Fruit fly (Drosophila melanogaster) whole organism, prepupa: ENCODE results near the gene RpS19a.

Source experiments
- Blimp-1 ChIP-seq: fragments of 200-800 bp; sonication (Bioruptor generic); optimal IDR thresholded peaks from 3 replicates; lab custom pipeline; 2017; ENCODE audit warnings: missing biosample characterization, missing genetic modification characterization, mild to moderate bottlenecking, moderate library complexity, missing genetic modification reagents
- CG10631 ChIP-seq: fragments of 200-800 bp; sonication (Bioruptor generic); optimal IDR thresholded peaks from 2 replicates; lab custom pipeline; 2016; ENCODE audit warnings: missing biosample characterization, missing genetic modification characterization
- CG10669 ChIP-seq: fragments of 200-800 bp; sonication (Bioruptor generic); optimal IDR thresholded peaks from 3 replicates; lab custom pipeline; 2018; ENCODE audit warnings: missing biosample characterization, mild to moderate bottlenecking, missing genetic modification characterization, moderate library complexity
- CG11294 ChIP-seq: fragments of 200-800 bp; sonication (Bioruptor generic); IDR thresholded peaks from 2 replicates; pipeline ENCODE4 v1.3.6; 2022; ENCODE audit warnings: missing biosample characterization, missing genetic modification characterization
- CG11902 ChIP-seq: fragments of 200-800 bp; sonication (Bioruptor generic); optimal IDR thresholded peaks from 3 replicates; lab custom pipeline; 2016; ENCODE audit warnings: missing biosample characterization, missing genetic modification characterization
- CG15336 ChIP-seq: fragments of 200-800 bp; sonication (Bioruptor generic); IDR thresholded peaks from 2 replicates; pipeline ENCODE4 v1.3.6; 2022; ENCODE audit warnings: missing biosample characterization, missing genetic modification characterization
- CG16779 ChIP-seq: fragments of 200-800 bp; sonication (Bioruptor generic); optimal IDR thresholded peaks from 3 replicates; lab custom pipeline; 2017; ENCODE audit warnings: missing biosample characterization, mild to moderate bottlenecking, missing genetic modification characterization
- CG3032 ChIP-seq: fragments of 200-800 bp; optimal IDR thresholded peaks from 2 replicates; lab custom pipeline; 2019; ENCODE audit warnings: missing biosample characterization, mild to moderate bottlenecking, missing genetic modification characterization, moderate library complexity
- CG31627 ChIP-seq: fragments of 200-800 bp; sonication (Bioruptor generic); optimal IDR thresholded peaks from 3 replicates; lab custom pipeline; 2016; ENCODE audit warnings: missing biosample characterization, missing genetic modification characterization
- CG32006 ChIP-seq: fragments of 200-800 bp; sonication (Bioruptor generic); optimal IDR thresholded peaks from 3 replicates; lab custom pipeline; 2017; ENCODE audit warnings: missing biosample characterization, mild to moderate bottlenecking, missing genetic modification characterization
- CG6163 ChIP-seq: fragments of 200-800 bp; sonication (Bioruptor generic); IDR thresholded peaks from 3 replicates; pipeline ENCODE4 v1.3.6; 2022; ENCODE audit warnings: missing biosample characterization, missing genetic modification characterization
- CG6792 ChIP-seq: fragments of 200-800 bp; sonication (Bioruptor generic); optimal IDR thresholded peaks from 3 replicates; lab custom pipeline; 2016; ENCODE audit warnings: missing biosample characterization, missing genetic modification characterization
- CG6808 ChIP-seq: fragments of 200-800 bp; sonication (Bioruptor generic); optimal IDR thresholded peaks from 3 replicates; lab custom pipeline; 2017; ENCODE audit warnings: missing biosample characterization, missing genetic modification characterization, mild to moderate bottlenecking, moderate library complexity, missing genetic modification reagents
- CG6854 ChIP-seq: fragments of 200-800 bp; sonication (Bioruptor generic); optimal IDR thresholded peaks from 2 replicates; lab custom pipeline; 2017; ENCODE audit warnings: missing biosample characterization, mild to moderate bottlenecking, missing genetic modification characterization
- CG8119 ChIP-seq: fragments of 200-800 bp; sonication (Bioruptor generic); IDR thresholded peaks from 3 replicates; pipeline ENCODE4 v1.3.6; 2022; ENCODE audit warnings: missing biosample characterization, missing genetic modification characterization
- CG8319 ChIP-seq: fragments of 200-800 bp; sonication (Bioruptor generic); optimal IDR thresholded peaks from 3 replicates; lab custom pipeline; 2016; ENCODE audit warnings: missing biosample characterization, missing genetic modification characterization
- CG9139 ChIP-seq: fragments of 200-800 bp; sonication (Bioruptor generic); optimal IDR thresholded peaks from 3 replicates; lab custom pipeline; 2017; ENCODE audit warnings: missing biosample characterization, mild to moderate bottlenecking, missing genetic modification characterization
- Eip75B ChIP-seq: fragments of 200-800 bp; sonication (Bioruptor generic); optimal IDR thresholded peaks from 3 replicates; lab custom pipeline; 2016; ENCODE audit warnings: missing biosample characterization, missing genetic modification characterization
- Eip78C ChIP-seq: fragments of 200-800 bp; sonication (Bioruptor generic); peaks from one replicate; lab custom pipeline; 2016; ENCODE audit warnings: missing biosample characterization, missing genetic modification characterization
- Eip93F ChIP-seq: fragments of 200-800 bp; sonication (Bioruptor generic); optimal IDR thresholded peaks from 2 replicates; lab custom pipeline; 2016; ENCODE audit warnings: missing biosample characterization, mild to moderate bottlenecking, missing genetic modification characterization
- Ets21C ChIP-seq: fragments of 200-800 bp; sonication (Bioruptor generic); optimal IDR thresholded peaks from 3 replicates; lab custom pipeline; 2016; ENCODE audit warnings: missing biosample characterization, missing genetic modification characterization
- Ets96B ChIP-seq: fragments of 200-800 bp; optimal IDR thresholded peaks from 2 replicates; lab custom pipeline; 2019; ENCODE audit warnings: missing biosample characterization, mild to moderate bottlenecking, missing genetic modification characterization, moderate library complexity
- Hr38 ChIP-seq: sonication (Bioruptor generic); optimal IDR thresholded peaks from 2 replicates; lab custom pipeline; 2016; ENCODE audit warnings: missing biosample characterization, missing genetic modification characterization
- Hr4 ChIP-seq: fragments of 200-800 bp; sonication (Bioruptor generic); optimal IDR thresholded peaks from 3 replicates; lab custom pipeline; 2016; ENCODE audit warnings: missing biosample characterization, missing genetic modification characterization
- Lpt ChIP-seq: fragments of 200-800 bp; sonication (Bioruptor generic); optimal IDR thresholded peaks from 3 replicates; lab custom pipeline; 2016; ENCODE audit warnings: missing biosample characterization, missing genetic modification characterization
- Met ChIP-seq: fragments of 200-800 bp; sonication (Bioruptor generic); optimal IDR thresholded peaks from 3 replicates; lab custom pipeline; 2016; ENCODE audit warnings: missing biosample characterization, missing genetic modification characterization
- OdsH ChIP-seq: fragments of 200-800 bp; sonication (Bioruptor generic); optimal IDR thresholded peaks from 3 replicates; lab custom pipeline; 2016; ENCODE audit warnings: missing biosample characterization, missing genetic modification characterization
- Sox102F ChIP-seq: fragments of 200-800 bp; sonication (Bioruptor generic); optimal IDR thresholded peaks from 2 replicates; lab custom pipeline; 2016; ENCODE audit warnings: missing biosample characterization, mild to moderate bottlenecking, missing genetic modification characterization
- Sox15 ChIP-seq: fragments of 200-800 bp; sonication (Bioruptor generic); optimal IDR thresholded peaks from 3 replicates; lab custom pipeline; 2016; ENCODE audit warnings: missing biosample characterization, missing genetic modification characterization
- acj6 ChIP-seq: fragments of 200-800 bp; sonication (Bioruptor generic); optimal IDR thresholded peaks from 3 replicates; lab custom pipeline; 2016; ENCODE audit warnings: missing biosample characterization, missing genetic modification characterization
- cyc ChIP-seq: fragments of 200-800 bp; sonication (Bioruptor generic); optimal IDR thresholded peaks from 3 replicates; lab custom pipeline; 2016; ENCODE audit warnings: missing biosample characterization, missing genetic modification characterization
- dsx ChIP-seq: fragments of 200-800 bp; optimal IDR thresholded peaks from 3 replicates; lab custom pipeline; 2019; ENCODE audit warnings: missing biosample characterization, mild to moderate bottlenecking, missing genetic modification characterization, moderate library complexity; ENCODE audit not compliant: poor library complexity, severe bottlenecking
- eg ChIP-seq: fragments of 200-800 bp; sonication (Bioruptor generic); IDR thresholded peaks from 3 replicates; pipeline ENCODE4 v1.3.6; 2022; ENCODE audit warnings: missing biosample characterization, missing genetic modification characterization
- fd59A ChIP-seq: fragments of 200-800 bp; sonication (Bioruptor generic); optimal IDR thresholded peaks from 2 replicates; lab custom pipeline; 2017; ENCODE audit warnings: missing biosample characterization, mild to moderate bottlenecking, missing genetic modification characterization, missing genetic modification reagents
- fd85E ChIP-seq: fragments of 200-800 bp; sonication (Bioruptor generic); optimal IDR thresholded peaks from 3 replicates; lab custom pipeline; 2016; ENCODE audit warnings: missing biosample characterization, missing genetic modification characterization
- lz ChIP-seq: fragments of 200-800 bp; sonication (Bioruptor generic); optimal IDR thresholded peaks from 3 replicates; lab custom pipeline; 2016; ENCODE audit warnings: missing biosample characterization, missing genetic modification characterization
- salr ChIP-seq, 2 experiments: fragments of 200-800 bp; sonication (Bioruptor generic); optimal IDR thresholded peaks; 3 replicates each; lab custom pipeline; 2016 to 2018; ENCODE audit warnings: missing biosample characterization in 2 of 2, missing genetic modification characterization in 2 of 2, mild to moderate bottlenecking in 1 of 2
- ss ChIP-seq, 2 experiments: fragments of 200-800 bp; sonication (Bioruptor generic); optimal IDR thresholded peaks; 2 replicates in 1 of 2; 3 replicates in 1 of 2; lab custom pipeline; 2017 to 2018; ENCODE audit warnings: mild to moderate bottlenecking in 2 of 2, missing biosample characterization in 2 of 2, missing genetic modification characterization in 2 of 2, moderate library complexity in 1 of 2
- svp ChIP-seq: fragments of 200-800 bp; sonication (Bioruptor generic); peaks from one replicate; lab custom pipeline; 2016; ENCODE audit warnings: missing biosample characterization, missing genetic modification characterization
- vri ChIP-seq: fragments of 200-800 bp; sonication (Bioruptor generic); optimal IDR thresholded peaks from 3 replicates; lab custom pipeline; 2016; ENCODE audit warnings: missing biosample characterization, mild to moderate bottlenecking, missing genetic modification characterization

The RpS19a gene

DNA sequence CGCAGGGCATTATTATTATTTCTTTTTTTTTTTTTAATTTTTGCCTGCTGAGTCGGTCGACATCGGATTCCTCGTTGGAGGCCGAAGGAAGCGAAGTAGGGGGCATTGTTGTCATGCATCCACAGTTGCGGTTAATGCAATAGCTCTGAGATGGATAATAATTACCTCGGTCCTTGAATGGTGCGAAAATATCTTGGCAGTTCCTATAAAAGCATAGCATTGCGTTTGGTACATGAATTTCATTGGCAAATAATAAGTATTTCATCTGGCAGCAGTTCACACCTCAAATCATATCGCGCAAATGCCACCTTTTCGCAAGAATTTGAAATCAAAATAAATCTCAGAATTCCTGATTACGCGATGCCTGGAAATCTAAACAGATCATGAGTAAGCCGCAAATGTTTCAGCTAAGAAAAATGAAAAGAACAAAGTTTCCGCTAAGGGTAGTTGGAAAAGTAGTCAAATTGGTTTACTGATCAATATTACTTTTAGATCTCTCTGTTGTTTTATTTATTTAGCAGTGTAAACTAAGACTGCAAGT, 9.5 kb downstream of the RpS19a start (continued):
- no peak for TF ChIP-seq CG6854
- TF ChIP-seq CG32006 = peak; percentile 46
- peak; percentile 42 for TF ChIP-seq Met (GFP tag; lab: Kevin White, UChicago)
- TF ChIP-seq CG31627 (GFP tag; lab: Kevin White, UChicago) = peak; percentile 55
- TF ChIP-seq CG16779 (tag; lab: Kevin White, UChicago) = no peak
- peak; percentile 81 for TF ChIP-seq svp
- TF ChIP-seq CG8319 (GFP tag; lab: Kevin White, UChicago) = no peak
- TF ChIP-seq fd85E (GFP tag; lab: Kevin White, UChicago) = no peak
- TF ChIP-seq cyc (GFP tag; lab: Kevin White, UChicago) = peak; percentile 31
- TF ChIP-seq Lpt = no peak
- peak; percentile 55 for TF ChIP-seq Eip75B
- peak; percentile 31 for TF ChIP-seq Ets21C
- TF ChIP-seq CG10631 (GFP tag; lab: Kevin White, UChicago) = peak; percentile 31
- TF ChIP-seq CG3032 (tag; lab: Kevin White, UChicago) = peak; percentile 19
- no peak for TF ChIP-seq Blimp-1 (GFP tag; lab: Kevin White, UChicago)
- no peak for TF ChIP-seq eg
- TF ChIP-seq Ets96B (tag; lab: Kevin White, UChicago) = no peak
- peak; percentile 28 for TF ChIP-seq fd59A
- no peak for TF ChIP-seq Eip93F (GFP tag; lab: Kevin White, UChicago)
- no peak for TF ChIP-seq CG15336 (GFP tag; lab: Robert Waterston, UW)
- TF ChIP-seq Hr4 = no peak

DNA sequence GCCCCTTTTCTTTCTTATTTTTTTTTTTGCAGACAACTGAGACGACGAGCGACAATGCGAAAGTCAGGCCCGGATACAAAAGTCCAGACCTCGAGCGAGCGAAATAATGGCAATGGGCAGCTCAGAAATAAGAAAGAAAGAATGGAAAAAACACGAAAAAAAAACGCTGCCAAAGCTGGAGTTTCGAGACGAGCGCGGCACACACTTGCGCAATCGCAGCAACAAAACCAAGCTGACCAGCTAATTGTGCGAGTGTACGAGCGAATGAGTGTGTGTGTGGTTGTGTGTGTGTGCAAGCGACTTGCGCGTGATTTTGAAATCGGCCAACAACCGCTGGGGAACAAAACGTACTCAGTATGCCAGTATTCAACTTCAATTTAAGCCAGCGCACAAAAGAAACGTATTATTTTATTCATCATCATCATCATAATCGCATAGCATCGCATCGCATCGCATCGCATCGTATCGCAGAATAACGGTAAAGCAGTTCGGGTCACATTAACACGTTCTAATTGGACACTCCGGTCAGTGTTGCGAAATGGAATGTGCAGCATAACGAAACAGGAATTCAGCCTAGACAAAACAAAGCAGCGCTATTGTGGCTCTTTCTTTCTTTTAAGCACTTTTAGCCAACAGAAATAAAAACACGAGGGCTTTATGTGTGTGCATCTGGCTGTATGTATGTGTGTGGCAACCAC, 10.2 kb downstream of the RpS19a start:
- TF ChIP-seq lz (GFP tag; lab: Kevin White, UChicago) = no peak
- TF ChIP-seq ss (GFP tag; optimal IDR thresholded peaks at IDR 0.05; lab: Kevin White, UChicago) = peak; percentile 55 to 57
- peak; percentile 53; the same call in 1 of the 3 replicates for TF ChIP-seq CG6163
- TF ChIP-seq Eip78C (GFP tag; lab: Kevin White, UChicago) = peak; percentile 27
- peak; percentile 77 for TF ChIP-seq CG6854
- TF ChIP-seq CG8119 (GFP tag; lab: Robert Waterston, UW) = 0 out of 3 replicates have a peak, but pooled peaks have one; percentile 38
- TF ChIP-seq CG9139 (GFP tag; lab: Kevin White, UChicago) = peak; percentile 21
- TF ChIP-seq vri = peak; percentile 77
- TF ChIP-seq eg = peak; percentile 40; the same call in 2 of the 3 replicates
- no peak for TF ChIP-seq Sox102F (GFP tag; lab: Kevin White, UChicago)
- TF ChIP-seq salr (GFP tag; optimal IDR thresholded peaks at IDR 0.05; lab: Kevin White, UChicago) = no peak
- TF ChIP-seq Hr38 = no peak

DNA sequence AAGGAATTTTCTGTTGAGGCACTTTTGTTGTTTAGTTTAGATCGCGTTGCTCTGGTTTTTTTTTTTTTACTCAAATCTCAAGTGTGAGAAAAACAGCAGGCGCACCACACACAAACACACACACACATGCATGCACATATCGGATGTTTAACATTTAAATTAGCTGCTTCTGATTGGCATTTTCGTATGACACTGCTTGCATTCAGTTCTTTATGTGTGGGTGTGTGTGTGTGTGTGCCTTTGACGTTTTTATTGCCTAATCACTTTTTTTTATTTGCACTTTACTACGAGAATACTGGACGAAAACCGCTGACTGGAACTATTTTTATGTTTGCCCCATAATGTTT, 10.7 kb downstream of the RpS19a start:
- no peak for TF ChIP-seq CG10669 (GFP tag; lab: Kevin White, UChicago)
- TF ChIP-seq CG11902 (GFP tag; lab: Kevin White, UChicago) = no peak
- TF ChIP-seq CG32006 = no peak
- TF ChIP-seq svp = no peak
- TF ChIP-seq CG31627 (GFP tag; lab: Kevin White, UChicago) = no peak
- no peak for TF ChIP-seq acj6 (GFP tag; lab: Kevin White, UChicago)
- no peak for TF ChIP-seq CG6808 (GFP tag; lab: Kevin White, UChicago)
- TF ChIP-seq CG6163 = no peak
- TF ChIP-seq CG10631 (GFP tag; lab: Kevin White, UChicago) = no peak
- no peak for TF ChIP-seq CG9139 (GFP tag; lab: Kevin White, UChicago)
- no peak for TF ChIP-seq dsx
- no peak for TF ChIP-seq CG6792 (GFP tag; lab: Kevin White, UChicago)
- no peak for TF ChIP-seq OdsH (GFP tag; lab: Kevin White, UChicago)
- no peak for TF ChIP-seq Sox15
- TF ChIP-seq eg = no peak
- no peak for TF ChIP-seq CG11294 (GFP tag; lab: Robert Waterston, UW)
- TF ChIP-seq Eip75B = no peak
- TF ChIP-seq CG8319 (GFP tag; lab: Kevin White, UChicago) = no peak
